Worm (Caenorhabditis elegans) whole organism, L4 larva: Measurements from ENCODE around the gene K09C4.1.

Source experiments
- F37D6.2 ChIP-seq: sonication (generic microtip); optimal IDR thresholded peaks from 2 replicates; lab custom pipeline; 2016; ENCODE audit warnings: mild to moderate bottlenecking, missing genetic modification characterization, missing compliant biosample characterization
- R02D3.7 ChIP-seq: fragments of 150-350 bp; sonication (generic microtip); optimal IDR thresholded peaks from 3 replicates; lab custom pipeline; 2014; ENCODE audit warnings: missing biosample characterization, missing genetic modification characterization
- Y105C5A.15 ChIP-seq: fragments of 200-800 bp; sonication (Bioruptor generic); IDR thresholded peaks from 2 replicates; pipeline ENCODE4 v1.3.6; 2022; ENCODE audit warnings: missing genetic modification characterization, missing compliant biosample characterization
- Y5F2A.4 ChIP-seq: fragments of 200-800 bp; sonication (Bioruptor generic); optimal IDR thresholded peaks from 2 replicates; lab custom pipeline; 2018; ENCODE audit warnings: mild to moderate bottlenecking, missing genetic modification characterization, missing compliant biosample characterization
- Y75B8A.6 ChIP-seq: fragments of 200-800 bp; sonication (Bioruptor generic); IDR thresholded peaks from 2 replicates; pipeline ENCODE4 v1.3.6; 2022; ENCODE audit warnings: missing genetic modification reagents, missing genetic modification characterization, missing compliant biosample characterization
- ZK337.2 ChIP-seq: fragments of 200-800 bp; sonication (Bioruptor generic); IDR thresholded peaks from 2 replicates; pipeline ENCODE4 v1.3.6; 2022; ENCODE audit warnings: missing genetic modification reagents, missing genetic modification characterization, missing compliant biosample characterization
- aha-1 ChIP-seq: fragments of 150-350 bp; peaks from one replicate; lab custom pipeline; 2014; ENCODE audit warnings: missing biosample characterization, missing genetic modification characterization
- ama-1 ChIP-seq: fragments of 150-350 bp; optimal IDR thresholded peaks from 2 replicates; lab custom pipeline; 2014; ENCODE audit warnings: inconsistent platforms, mixed read lengths
- ceh-20 ChIP-seq: fragments of 200-800 bp; sonication (Bioruptor generic); IDR thresholded peaks from 2 replicates; pipeline ENCODE4 v1.3.6; 2022; ENCODE audit warnings: missing genetic modification reagents, missing genetic modification characterization, missing compliant biosample characterization
- ceh-44 ChIP-seq: fragments of 200-800 bp; sonication (Bioruptor generic); IDR thresholded peaks from 2 replicates; pipeline ENCODE4 v1.3.6; 2022; ENCODE audit warnings: missing genetic modification reagents, missing genetic modification characterization, missing compliant biosample characterization
- ceh-82 ChIP-seq: sonication (generic microtip); optimal IDR thresholded peaks from 2 replicates; lab custom pipeline; 2017; ENCODE audit warnings: missing biosample characterization, missing genetic modification characterization
- ces-1 ChIP-seq: fragments of 150-350 bp; sonication (generic microtip); optimal IDR thresholded peaks from 4 replicates; lab custom pipeline; 2014; ENCODE audit warnings: missing biosample characterization, missing genetic modification reagents, missing genetic modification characterization
- daf-16 ChIP-seq, 3 experiments: sonication (generic microtip); optimal IDR thresholded peaks; 2 replicates each; lab custom pipeline; 2016 to 2017; ENCODE audit warnings: missing genetic modification characterization in 3 of 3, missing genetic modification reagents in 3 of 3, mild to moderate bottlenecking in 2 of 3, missing compliant biosample characterization in 2 of 3, missing biosample characterization in 1 of 3, moderate library complexity in 1 of 3
- daf-19 ChIP-seq: fragments of 200-800 bp; sonication (Bioruptor generic); conservative IDR thresholded peaks from 2 replicates; pipeline ENCODE4 v1.3.6; 2022; ENCODE audit warnings: missing genetic modification characterization, missing compliant biosample characterization
- dmd-8 ChIP-seq: fragments of 200-800 bp; sonication (Bioruptor generic); IDR thresholded peaks from 2 replicates; pipeline ENCODE4 v1.3.6; 2022; ENCODE audit warnings: missing genetic modification characterization, missing compliant biosample characterization
- dmd-9 ChIP-seq: fragments of 200-800 bp; sonication (Bioruptor generic); IDR thresholded peaks from 2 replicates; pipeline ENCODE4 v1.3.6; 2022; ENCODE audit warnings: missing genetic modification reagents, missing genetic modification characterization, missing compliant biosample characterization
- egl-27 ChIP-seq: sonication (generic microtip); optimal IDR thresholded peaks from 3 replicates; lab custom pipeline; 2017; ENCODE audit warnings: missing biosample characterization, missing genetic modification reagents, missing genetic modification characterization
- fos-1 ChIP-seq: fragments of 150-350 bp; optimal IDR thresholded peaks from 2 replicates; lab custom pipeline; 2014; ENCODE audit warnings: missing biosample characterization, missing genetic modification characterization
- hif-1 ChIP-seq, 2 experiments: sonication (generic microtip); optimal IDR thresholded peaks; 2 replicates each; lab custom pipeline; 2016 to 2017; ENCODE audit warnings: missing compliant biosample characterization in 2 of 2, missing genetic modification characterization in 2 of 2, missing genetic modification reagents in 2 of 2, missing genotype in 2 of 2, mild to moderate bottlenecking in 1 of 2
- hlh-11 ChIP-seq: fragments of 200-800 bp; sonication (Bioruptor generic); optimal IDR thresholded peaks from 2 replicates; lab custom pipeline; 2018; ENCODE audit warnings: mild to moderate bottlenecking, missing genetic modification characterization, missing compliant biosample characterization
- hlh-30 ChIP-seq: sonication (generic microtip); optimal IDR thresholded peaks from 2 replicates; lab custom pipeline; 2017; ENCODE audit warnings: antibody characterized with exemption, mild to moderate bottlenecking, missing genetic modification characterization, missing compliant biosample characterization; ENCODE audit not compliant: insufficient read depth
- hmg-1.1 ChIP-seq: fragments of 200-800 bp; sonication (Bioruptor generic); IDR thresholded peaks from 2 replicates; pipeline ENCODE4 v1.3.6; 2022; ENCODE audit warnings: missing genetic modification reagents, missing genetic modification characterization, missing compliant biosample characterization
- jun-1 ChIP-seq: fragments of 150-350 bp; optimal IDR thresholded peaks from 2 replicates; lab custom pipeline; 2014; ENCODE audit warnings: missing biosample characterization, missing genetic modification reagents, missing genetic modification characterization
- lim-7 ChIP-seq: fragments of 200-800 bp; sonication (Bioruptor generic); IDR thresholded peaks from 2 replicates; pipeline ENCODE4 v1.3.6; 2022; ENCODE audit warnings: missing genetic modification characterization, missing compliant biosample characterization
- lin-1 ChIP-seq: fragments of 200-800 bp; sonication (Bioruptor generic); IDR thresholded peaks from 2 replicates; pipeline ENCODE4 v1.3.6; 2022; ENCODE audit warnings: missing genetic modification reagents, missing genetic modification characterization, missing compliant biosample characterization
- lin-38 ChIP-seq: fragments of 200-800 bp; sonication (Bioruptor generic); IDR thresholded peaks from 2 replicates; pipeline ENCODE4 v1.3.6; 2022; ENCODE audit warnings: missing genetic modification reagents, missing genetic modification characterization, missing compliant biosample characterization
- lin-39 ChIP-seq: fragments of 150-350 bp; optimal IDR thresholded peaks from 2 replicates; lab custom pipeline; 2014; ENCODE audit warnings: missing biosample characterization, missing genetic modification reagents, missing genetic modification characterization
- mdl-1 ChIP-seq, 2 experiments: fragments of 150-350 bp in 1 of 2; sonication (generic microtip) in 1 of 2; optimal IDR thresholded peaks; 2 replicates each; lab custom pipeline; 2014 to 2017; ENCODE audit warnings: missing biosample characterization in 2 of 2, missing genetic modification characterization in 2 of 2
- mep-1 ChIP-seq: fragments of 150-350 bp; sonication (generic microtip); optimal IDR thresholded peaks from 3 replicates; lab custom pipeline; 2014; ENCODE audit warnings: missing biosample characterization, missing genetic modification characterization
- mxl-2 ChIP-seq: fragments of 200-800 bp; sonication (Bioruptor generic); conservative IDR thresholded peaks from 2 replicates; pipeline ENCODE4 v1.3.6; 2022; ENCODE audit warnings: missing genetic modification reagents, missing genetic modification characterization, missing compliant biosample characterization
- nhr-10 ChIP-seq: fragments of 150-350 bp; optimal IDR thresholded peaks from 2 replicates; lab custom pipeline; 2014; ENCODE audit warnings: missing biosample characterization, missing genetic modification characterization
- nhr-102 ChIP-seq: sonication (generic microtip); optimal IDR thresholded peaks from 2 replicates; lab custom pipeline; 2016; ENCODE audit warnings: mild to moderate bottlenecking, missing genetic modification characterization, moderate library complexity, missing compliant biosample characterization
- nhr-11 ChIP-seq: fragments of 150-350 bp; optimal IDR thresholded peaks from 2 replicates; lab custom pipeline; 2014; ENCODE audit warnings: missing biosample characterization, missing genetic modification characterization
- nhr-237 ChIP-seq: sonication (generic microtip); optimal IDR thresholded peaks from 2 replicates; lab custom pipeline; 2017; ENCODE audit warnings: missing biosample characterization, missing genetic modification characterization
- nhr-25 ChIP-seq: sonication (generic microtip); optimal IDR thresholded peaks from 2 replicates; lab custom pipeline; 2017; ENCODE audit warnings: missing genetic modification characterization, mild to moderate bottlenecking, missing compliant biosample characterization, antibody characterized with exemption, moderate library complexity, borderline replicate concordance; ENCODE audit not compliant: insufficient read depth
- nhr-76 ChIP-seq: fragments of 150-350 bp; optimal IDR thresholded peaks from 2 replicates; lab custom pipeline; 2014; ENCODE audit warnings: missing biosample characterization, missing genetic modification characterization
- nhr-77 ChIP-seq: fragments of 150-350 bp; optimal IDR thresholded peaks from 2 replicates; lab custom pipeline; 2014; ENCODE audit warnings: missing biosample characterization, missing genetic modification characterization
- php-3 ChIP-seq: fragments of 200-800 bp; sonication (Bioruptor generic); IDR thresholded peaks from 2 replicates; pipeline ENCODE4 v1.3.6; 2022; ENCODE audit warnings: missing genetic modification reagents, missing genetic modification characterization, missing compliant biosample characterization
- saeg-2 ChIP-seq: fragments of 200-800 bp; sonication (Bioruptor generic); IDR thresholded peaks from 2 replicates; pipeline ENCODE4 v1.3.6; 2022; ENCODE audit warnings: missing genetic modification reagents, missing genetic modification characterization, missing compliant biosample characterization
- sdz-12 ChIP-seq: fragments of 200-800 bp; sonication (Bioruptor generic); optimal IDR thresholded peaks from 2 replicates; lab custom pipeline; 2018; ENCODE audit warnings: mild to moderate bottlenecking, missing genetic modification characterization, missing compliant biosample characterization
- skn-1 ChIP-seq: fragments of 150-350 bp; optimal IDR thresholded peaks from 2 replicates; lab custom pipeline; 2014; ENCODE audit warnings: missing biosample characterization, missing genetic modification characterization
- spr-1 ChIP-seq: sonication (generic microtip); optimal IDR thresholded peaks from 2 replicates; lab custom pipeline; 2016; ENCODE audit warnings: mild to moderate bottlenecking, missing genetic modification characterization, missing compliant biosample characterization
- spr-3 ChIP-seq: fragments of 200-800 bp; sonication (Bioruptor generic); optimal IDR thresholded peaks from 2 replicates; lab custom pipeline; 2018; ENCODE audit warnings: mild to moderate bottlenecking, missing genetic modification characterization, missing compliant biosample characterization
- tag-97 ChIP-seq: fragments of 200-800 bp; sonication (Bioruptor generic); IDR thresholded peaks from 2 replicates; pipeline ENCODE4 v1.3.6; 2022; ENCODE audit warnings: missing genetic modification characterization, missing compliant biosample characterization
- tra-1 ChIP-seq: fragments of 200-800 bp; sonication (Bioruptor generic); IDR thresholded peaks from 2 replicates; pipeline ENCODE4 v1.3.6; 2022; ENCODE audit warnings: missing genetic modification reagents, missing genetic modification characterization, missing compliant biosample characterization
- unc-130 ChIP-seq: sonication (generic microtip); optimal IDR thresholded peaks from 2 replicates; lab custom pipeline; 2016; ENCODE audit warnings: missing genetic modification reagents, missing genetic modification characterization, missing compliant biosample characterization
- unc-62 ChIP-seq, 3 experiments: fragments of 150-350 bp in 1 of 3; sonication (generic microtip); optimal IDR thresholded peaks in 2 of 3; peaks in 1 of 3; 1 replicate in 1 of 3; 2 replicates in 2 of 3; lab custom pipeline; 2014 to 2017; ENCODE audit warnings: missing biosample characterization in 3 of 3, missing genetic modification characterization in 3 of 3, missing genetic modification reagents in 3 of 3, missing genotype in 1 of 3
- vab-7 ChIP-seq: fragments of 200-800 bp; sonication (Bioruptor generic); IDR thresholded peaks from 2 replicates; pipeline ENCODE4 v1.3.6; 2022; ENCODE audit warnings: missing genetic modification reagents, missing genetic modification characterization, missing compliant biosample characterization
- zfp-2 ChIP-seq: sonication (generic microtip); optimal IDR thresholded peaks from 2 replicates; lab custom pipeline; 2016; ENCODE audit warnings: mild to moderate bottlenecking, missing genetic modification characterization, missing compliant biosample characterization
- zfp-3 ChIP-seq: fragments of 200-800 bp; sonication (Bioruptor generic); conservative IDR thresholded peaks from 2 replicates; pipeline ENCODE4 v1.3.6; 2022; ENCODE audit warnings: missing genetic modification reagents, missing genetic modification characterization, missing compliant biosample characterization

Gene K09C4.1

ce11 chrX:3347904-3348441, 49.3 kb downstream of the K09C4.1 start, which contains the start of gene ZK816.3 (continued):
- TF ChIP-seq nhr-25 (tag; lab: Kevin White, UChicago) (no peak), nhr-237 (no peak), ceh-20 (GFP tag; lab: Robert Waterston, UW) (no peak), lim-7 (GFP tag; lab: Robert Waterston, UW) (peak; percentile 80), jun-1 (tag; lab: Kevin White, UChicago) (no peak), php-3 (GFP tag; lab: Robert Waterston, UW) (no peak), nhr-77 (no peak), saeg-2 (GFP tag; lab: Robert Waterston, UW) (0 out of 2 replicates have a peak, but pooled peaks have one; percentile 58), mdl-1 (tag; optimal IDR thresholded peaks at IDR 0.05; lab: Kevin White, UChicago) (no peak), mxl-2 (GFP tag; lab: Robert Waterston, UW) (no peak), ZK337.2 (no peak), nhr-10 (tag; lab: Kevin White, UChicago) (no peak), hmg-1.1 (GFP tag; lab: Robert Waterston, UW) (peak; percentile 29; the same call in 1 of the 2 replicates), zfp-3 (GFP tag; lab: Robert Waterston, UW) (no peak), fos-1 (tag; lab: Kevin White, UChicago) (no peak), nhr-102 (tag; lab: Kevin White, UChicago) (no peak), Y105C5A.15 (GFP tag; lab: Robert Waterston, UW) (0 out of 2 replicates have a peak, but pooled peaks have one; percentile 57), Y75B8A.6 (GFP tag; lab: Robert Waterston, UW) (no peak), nhr-11 (tag; lab: Kevin White, UChicago) (no peak), unc-130 (peak; percentile 20), Y5F2A.4 (GFP tag; lab: Kevin White, UChicago) (peak; percentile 5), tra-1 (GFP tag; lab: Robert Waterston, UW) (peak; percentile 54; the same call in 1 of the 2 replicates), skn-1 (tag; lab: Kevin White, UChicago) (no peak), ces-1 (GFP tag; lab: Kevin White, UChicago) (no peak), sdz-12 (GFP tag; lab: Kevin White, UChicago) (no peak), vab-7 (GFP tag; lab: Robert Waterston, UW) (peak; percentile 73), ceh-44 (no peak; the same call in 1 of the 2 replicates), lin-39 (tag; lab: Kevin White, UChicago) (no peak), dmd-8 (GFP tag; lab: Robert Waterston, UW) (peak; percentile 65; the same call in 1 of the 2 replicates), hlh-30 (tag; lab: Kevin White, UChicago) (peak; percentile 13), lin-1 (GFP tag; lab: Robert Waterston, UW) (0 out of 2 replicates have a peak, but pooled peaks have one; percentile 26), zfp-2 (no peak), dmd-9 (GFP tag; lab: Robert Waterston, UW) (no peak), ama-1 (lab: Kevin White, UChicago) (no peak), spr-3 (no peak), egl-27 (tag; lab: Kevin White, UChicago) (no peak), lin-38 (peak; percentile 66), daf-19 (no peak), nhr-76 (tag; lab: Kevin White, UChicago) (no peak), aha-1 (tag; lab: Kevin White, UChicago) (peak; percentile 33), R02D3.7 (no peak), tag-97 (no peak), F37D6.2 (tag; lab: Kevin White, UChicago) (no peak), daf-16 (GFP tag; optimal IDR thresholded peaks at IDR 0.05; lab: Kevin White, UChicago) (peak in 1 of 2 experiments; percentile 20), daf-16 (tag; optimal IDR thresholded peaks at IDR 0.05; lab: Kevin White, UChicago) (peak; percentile 51), ceh-82 (no peak), hlh-11 (peak; percentile 21), mep-1 (tag; lab: Kevin White, UChicago) (peak; percentile 40), spr-1 (tag; lab: Kevin White, UChicago) (no peak), unc-62 (GFP tag; optimal IDR thresholded peaks at IDR 0.05 in 1 of 2; lab: Kevin White, UChicago) (peak in 1 of 2 experiments; percentile 9), unc-62 (tag; optimal IDR thresholded peaks at IDR 0.05; lab: Kevin White, UChicago) (no peak), hif-1 (tag; optimal IDR thresholded peaks at IDR 0.05; lab: Kevin White, UChicago) (no peak)
